Worm (Caenorhabditis elegans) whole organism, early embryonic: Measurements from ENCODE around the gene fdgt-2.

Experiments used
- B0310.2 ChIP-seq: sonication (generic microtip); optimal IDR thresholded peaks from 2 replicates; lab custom pipeline; 2016; ENCODE audit warnings: mild to moderate bottlenecking, missing genetic modification characterization, missing compliant biosample characterization
- F13C5.2 ChIP-seq: sonication (generic microtip); optimal IDR thresholded peaks from 2 replicates; lab custom pipeline; 2017; ENCODE audit warnings: mild to moderate bottlenecking, missing genetic modification characterization, inconsistent platforms, missing compliant biosample characterization
- aly-1 ChIP-seq: sonication (generic microtip); optimal IDR thresholded peaks from 2 replicates; lab custom pipeline; 2016; ENCODE audit warnings: missing genetic modification characterization, missing compliant biosample characterization
- ama-1 ChIP-seq: fragments of 150-350 bp; optimal IDR thresholded peaks from 2 replicates; lab custom pipeline; 2014
- ceh-13 ChIP-seq: fragments of 200-800 bp; sonication (Bioruptor generic); optimal IDR thresholded peaks from 2 replicates; lab custom pipeline; 2018; ENCODE audit warnings: mild to moderate bottlenecking, missing genetic modification characterization, missing compliant biosample characterization
- ceh-36 ChIP-seq: sonication (generic microtip); optimal IDR thresholded peaks from 2 replicates; lab custom pipeline; 2016; ENCODE audit warnings: missing genetic modification characterization, inconsistent platforms, missing compliant biosample characterization
- ets-7 ChIP-seq: sonication (generic microtip); optimal IDR thresholded peaks from 2 replicates; lab custom pipeline; 2016; ENCODE audit warnings: missing genotype, missing genetic modification characterization, missing compliant biosample characterization
- flt-1 ChIP-seq: fragments of 200-800 bp; sonication (Bioruptor generic); IDR thresholded peaks from 2 replicates; pipeline ENCODE4 v1.3.6; 2022; ENCODE audit warnings: missing genetic modification characterization, missing compliant biosample characterization
- hmbx-1 ChIP-seq: sonication (generic microtip); optimal IDR thresholded peaks from 2 replicates; lab custom pipeline; 2016; ENCODE audit warnings: mild to moderate bottlenecking, missing genetic modification characterization, missing compliant biosample characterization
- hmg-4 ChIP-seq: fragments of 200-800 bp; sonication (Bioruptor generic); optimal IDR thresholded peaks from 2 replicates; lab custom pipeline; 2018; ENCODE audit warnings: mild to moderate bottlenecking, missing genetic modification characterization, missing compliant biosample characterization
- hnd-1 ChIP-seq: sonication (generic microtip); optimal IDR thresholded peaks from 2 replicates; lab custom pipeline; 2016; ENCODE audit warnings: missing genetic modification characterization, missing compliant biosample characterization
- pes-1 ChIP-seq: fragments of 200-800 bp; sonication (Bioruptor generic); IDR thresholded peaks from 2 replicates; pipeline ENCODE4 v1.3.6; 2022; ENCODE audit warnings: missing genetic modification reagents, missing genetic modification characterization, missing compliant biosample characterization
- scrt-1 ChIP-seq: fragments of 200-800 bp; sonication (Bioruptor generic); IDR thresholded peaks from 2 replicates; pipeline ENCODE4 v1.3.6; 2022; ENCODE audit warnings: missing genetic modification characterization, missing compliant biosample characterization
- sea-1 ChIP-seq: fragments of 200-800 bp; sonication (Bioruptor generic); conservative IDR thresholded peaks from 2 replicates; pipeline ENCODE4 v1.3.6; 2022; ENCODE audit warnings: missing genetic modification characterization, missing compliant biosample characterization
- tbx-11 ChIP-seq: fragments of 200-800 bp; sonication (Bioruptor generic); IDR thresholded peaks from 2 replicates; pipeline ENCODE4 v1.3.6; 2022; ENCODE audit warnings: missing genetic modification characterization, missing compliant biosample characterization
- tbx-37 ChIP-seq: fragments of 200-800 bp; sonication (Bioruptor generic); conservative IDR thresholded peaks from 2 replicates; pipeline ENCODE4 v1.3.6; 2022; ENCODE audit warnings: missing genetic modification reagents, missing genetic modification characterization, missing compliant biosample characterization
- tra-4 ChIP-seq: sonication (generic microtip); optimal IDR thresholded peaks from 2 replicates; lab custom pipeline; 2017; ENCODE audit warnings: missing genetic modification characterization, missing compliant biosample characterization

Gene fdgt-2

ce11 chrII:8428758-8428946, 11.2 kb downstream of the fdgt-2 start, which contains the start of gene F14E5.2:
Gene F14E5.2 (minus strand): TSS chrII:8428858.
- TF ChIP-seq scrt-1 (GFP tag; lab: Robert Waterston, UW) (no peak), ets-7 (tag; lab: Kevin White, UChicago) (no peak), hnd-1 (tag; lab: Kevin White, UChicago) (no peak), pes-1 (GFP tag; lab: Robert Waterston, UW) (no peak), ceh-36 (no peak), tra-4 (no peak), tbx-11 (no peak), aly-1 (tag; lab: Kevin White, UChicago) (no peak), tbx-37 (GFP tag; lab: Robert Waterston, UW) (no peak), F13C5.2 (no peak), flt-1 (GFP tag; lab: Robert Waterston, UW) (no peak), hmg-4 (GFP tag; lab: Kevin White, UChicago) (no peak), hmbx-1 (no peak), ama-1 (lab: Kevin White, UChicago) (no peak), ceh-13 (GFP tag; lab: Kevin White, UChicago) (no peak), B0310.2 (tag; lab: Kevin White, UChicago) (no peak), sea-1 (no peak)

ce11 chrII:8428947-8429919, 11.8 kb downstream of the fdgt-2 start:
- no peak for TF ChIP-seq hmg-4 (GFP tag; lab: Kevin White, UChicago)
- no peak for TF ChIP-seq hnd-1 (tag; lab: Kevin White, UChicago)
- TF ChIP-seq ceh-13 (GFP tag; lab: Kevin White, UChicago), result no peak
- no peak for TF ChIP-seq tra-4
- TF ChIP-seq ets-7 (tag; lab: Kevin White, UChicago), result no peak
- TF ChIP-seq F13C5.2, result no peak
- no peak for TF ChIP-seq flt-1 (GFP tag; lab: Robert Waterston, UW)
- TF ChIP-seq B0310.2 (tag; lab: Kevin White, UChicago), result no peak
- TF ChIP-seq tbx-11, result no peak
- no peak for TF ChIP-seq ama-1 (lab: Kevin White, UChicago)
- TF ChIP-seq hmbx-1, result no peak
- TF ChIP-seq ceh-36, result no peak
- TF ChIP-seq sea-1, result no peak
- no peak for TF ChIP-seq tbx-37 (GFP tag; lab: Robert Waterston, UW)
- TF ChIP-seq aly-1 (tag; lab: Kevin White, UChicago), result no peak
- TF ChIP-seq scrt-1 (GFP tag; lab: Robert Waterston, UW), result no peak
- no peak for TF ChIP-seq pes-1 (GFP tag; lab: Robert Waterston, UW)

- TF ChIP-seq pes-1 (GFP tag; lab: Robert Waterston, UW) (no peak), ama-1 (lab: Kevin White, UChicago) (no peak), hmg-4 (GFP tag; lab: Kevin White, UChicago) (no peak), flt-1 (GFP tag; lab: Robert Waterston, UW) (no peak), sea-1 (no peak), F13C5.2 (no peak), tbx-37 (GFP tag; lab: Robert Waterston, UW) (no peak), ets-7 (tag; lab: Kevin White, UChicago) (no peak), B0310.2 (tag; lab: Kevin White, UChicago) (no peak), hnd-1 (tag; lab: Kevin White, UChicago) (no peak), scrt-1 (GFP tag; lab: Robert Waterston, UW) (no peak)
Measured at ce11 chrII:8431954-8432353, 14.5 kb downstream of the fdgt-2 start, which contains the start of gene acp-2. Gene acp-2 (minus strand): TSS chrII:8432054.

ce11 chrII:8435005-8435404, 17.6 kb downstream of the fdgt-2 start, which contains the start of gene acp-4:
Gene acp-4 (minus strand): TSS chrII:8435105.
- TF ChIP-seq scrt-1 (GFP tag; lab: Robert Waterston, UW), result no peak
- no peak for TF ChIP-seq sea-1
- TF ChIP-seq hnd-1 (tag; lab: Kevin White, UChicago), result no peak
- no peak for TF ChIP-seq tbx-11
- TF ChIP-seq F13C5.2, result no peak
- TF ChIP-seq tra-4, result no peak
- TF ChIP-seq tbx-37 (GFP tag; lab: Robert Waterston, UW), result no peak
- TF ChIP-seq flt-1 (GFP tag; lab: Robert Waterston, UW), result no peak
- TF ChIP-seq hmbx-1, result no peak
- TF ChIP-seq B0310.2 (tag; lab: Kevin White, UChicago), result no peak
- no peak for TF ChIP-seq hmg-4 (GFP tag; lab: Kevin White, UChicago)
- TF ChIP-seq ama-1 (lab: Kevin White, UChicago), result no peak
- TF ChIP-seq ceh-13 (GFP tag; lab: Kevin White, UChicago), result no peak
- TF ChIP-seq aly-1 (tag; lab: Kevin White, UChicago), result no peak
- no peak for TF ChIP-seq pes-1 (GFP tag; lab: Robert Waterston, UW)

- no peak for TF ChIP-seq tbx-37 (GFP tag; lab: Robert Waterston, UW)
- no peak for TF ChIP-seq hnd-1 (tag; lab: Kevin White, UChicago)
- no peak for TF ChIP-seq hmbx-1
- TF ChIP-seq pes-1 (GFP tag; lab: Robert Waterston, UW), result no peak
- TF ChIP-seq ceh-13 (GFP tag; lab: Kevin White, UChicago), result no peak
- TF ChIP-seq ceh-36, result no peak
- no peak for TF ChIP-seq tbx-11
- TF ChIP-seq aly-1 (tag; lab: Kevin White, UChicago), result no peak
- no peak for TF ChIP-seq sea-1
- TF ChIP-seq ama-1 (lab: Kevin White, UChicago), result no peak
- no peak for TF ChIP-seq flt-1 (GFP tag; lab: Robert Waterston, UW)
Measured at ce11 chrII:8437035-8437434, 19.6 kb downstream of the fdgt-2 start, which contains the start of gene acp-3. Gene acp-3 (minus strand): TSS chrII:8437135.

- no peak for TF ChIP-seq hmg-4 (GFP tag; lab: Kevin White, UChicago)
- no peak for TF ChIP-seq aly-1 (tag; lab: Kevin White, UChicago)
Measured at ce11 chrII:8438791-8439287, 21.4 kb downstream of the fdgt-2 start, which contains the start of gene lips-10. Gene lips-10 (plus strand): TSS chrII:8439168.

ce11 chrII:8440097-8440496, 22.7 kb downstream of the fdgt-2 start:
- TF ChIP-seq F13C5.2 (no peak), tbx-11 (no peak), ceh-13 (GFP tag; lab: Kevin White, UChicago) (no peak), ceh-36 (no peak), sea-1 (no peak), ama-1 (lab: Kevin White, UChicago) (no peak), scrt-1 (GFP tag; lab: Robert Waterston, UW) (no peak), B0310.2 (tag; lab: Kevin White, UChicago) (no peak), hmg-4 (GFP tag; lab: Kevin White, UChicago) (no peak), flt-1 (GFP tag; lab: Robert Waterston, UW) (no peak), tra-4 (no peak), pes-1 (GFP tag; lab: Robert Waterston, UW) (no peak), ets-7 (tag; lab: Kevin White, UChicago) (no peak)
